Fruit fly (Drosophila melanogaster): ENCODE measurements around the gene CG10185.
A peak's percentile ranks its signal among the peaks of the same experiment; 100 is the strongest.

CG10185 gene

DNA sequence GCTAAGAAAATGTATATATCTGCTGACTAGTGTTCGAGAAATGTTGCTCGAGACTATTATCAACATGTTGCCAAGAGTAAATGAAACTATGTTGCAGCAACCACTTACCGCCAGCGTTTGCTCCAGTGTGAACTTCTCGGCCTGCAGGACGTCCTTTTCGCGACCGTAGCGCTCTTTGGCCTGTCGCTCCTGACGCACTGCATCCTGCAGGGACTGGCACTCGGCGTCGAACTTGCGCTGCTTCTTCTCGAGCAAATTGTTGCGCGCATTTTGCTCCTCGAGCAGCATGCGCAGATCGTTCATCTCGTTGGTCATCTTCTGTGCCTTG lies 5.2 kb upstream of the CG10185 start:
- no peak for TF ChIP-seq Gug (GFP tag; IDR thresholded peaks at IDR 0.05)
- TF ChIP-seq CG16779 (tag; optimal IDR thresholded peaks at IDR 0.05) = peak; percentile 9
- peak; percentile 24 for TF ChIP-seq CG32006 (GFP tag; optimal IDR thresholded peaks at IDR 0.05)
- peak; percentile 53 for TF ChIP-seq dsx (GFP tag; optimal IDR thresholded peaks at IDR 0.05; ENCODE audit: poor library complexity, severe bottlenecking)
- TF ChIP-seq fd85E (GFP tag; optimal IDR thresholded peaks at IDR 0.05) = no peak
- no peak for TF ChIP-seq Eip93F (GFP tag; optimal IDR thresholded peaks at IDR 0.05)
- no peak for TF ChIP-seq OdsH (GFP tag; optimal IDR thresholded peaks at IDR 0.05)
- TF ChIP-seq CG6808 (GFP tag; optimal IDR thresholded peaks at IDR 0.05) = peak; percentile 0
- no peak for TF ChIP-seq CG10631 (GFP tag; optimal IDR thresholded peaks at IDR 0.05)
- TF ChIP-seq CG7368 (GFP tag; optimal IDR thresholded peaks at IDR 0.05) = no peak
- TF ChIP-seq CG11294 (GFP tag; IDR thresholded peaks at IDR 0.05) = no peak
- TF ChIP-seq CG15336 (GFP tag; IDR thresholded peaks at IDR 0.05) = no peak

dm6 chr3R:16071689-16072580 lies 4.5 kb upstream of the CG10185 start:
- TF ChIP-seq lz (GFP tag; optimal IDR thresholded peaks at IDR 0.05) = peak; percentile 70
- TF ChIP-seq topi (GFP tag; optimal IDR thresholded peaks at IDR 0.05) = peak; percentile 73
- TF ChIP-seq dsx (GFP tag; optimal IDR thresholded peaks at IDR 0.05; ENCODE audit: poor library complexity, severe bottlenecking) = peak; percentile 95
- peak; percentile 72 for TF ChIP-seq CG6808 (GFP tag; optimal IDR thresholded peaks at IDR 0.05)
- peak; percentile 90 for TF ChIP-seq CG3919 (GFP tag; optimal IDR thresholded peaks at IDR 0.05)
- TF ChIP-seq ss (GFP tag; optimal IDR thresholded peaks at IDR 0.05) = peak; percentile 61 to 73
- no peak for TF ChIP-seq dac (GFP tag; optimal IDR thresholded peaks at IDR 0.05)
- no peak for TF ChIP-seq Hr38 (GFP tag; optimal IDR thresholded peaks at IDR 0.05)
- no peak for TF ChIP-seq CG4318 (GFP tag; optimal IDR thresholded peaks at IDR 0.05)
- no peak for TF ChIP-seq Smox (GFP tag; optimal IDR thresholded peaks at IDR 0.05)
- TF ChIP-seq CG8632 (GFP tag; optimal IDR thresholded peaks at IDR 0.05) = peak; percentile 92
- peak; percentile 33 for TF ChIP-seq Hr39 (GFP tag; optimal IDR thresholded peaks at IDR 0.05)
- peak; percentile 87 for TF ChIP-seq Lpt (GFP tag; optimal IDR thresholded peaks at IDR 0.05)
- TF ChIP-seq esn (GFP tag; optimal IDR thresholded peaks at IDR 0.05) = peak; percentile 83
- TF ChIP-seq Sox14 (GFP tag; optimal IDR thresholded peaks at IDR 0.05) = peak; percentile 81
- TF ChIP-seq acj6 (GFP tag; optimal IDR thresholded peaks at IDR 0.05) = peak; percentile 90
- TF ChIP-seq CG7368 (GFP tag; optimal IDR thresholded peaks at IDR 0.05) = peak; percentile 86
- peak; percentile 89 for TF ChIP-seq OdsH (GFP tag; optimal IDR thresholded peaks at IDR 0.05)
- peak; percentile 84 for TF ChIP-seq pdm3 (GFP tag; optimal IDR thresholded peaks at IDR 0.05)
- TF ChIP-seq fd85E (GFP tag; optimal IDR thresholded peaks at IDR 0.05) = no peak
- peak; percentile 26 for TF ChIP-seq Sox15 (GFP tag; optimal IDR thresholded peaks at IDR 0.05)
- no peak for TF ChIP-seq CG1621 (tag; optimal IDR thresholded peaks at IDR 0.05)
- TF ChIP-seq Eip93F (GFP tag; optimal IDR thresholded peaks at IDR 0.05) = no peak
- TF ChIP-seq svp (GFP tag) = no peak
- TF ChIP-seq vri (GFP tag; optimal IDR thresholded peaks at IDR 0.05) = no peak
- TF ChIP-seq Hr4 (GFP tag; optimal IDR thresholded peaks at IDR 0.05) = peak; percentile 78
- TF ChIP-seq Sox102F (GFP tag; optimal IDR thresholded peaks at IDR 0.05) = peak; percentile 75
- peak; percentile 0 for TF ChIP-seq CG11902 (GFP tag; optimal IDR thresholded peaks at IDR 0.05)
- TF ChIP-seq CG10669 (GFP tag; optimal IDR thresholded peaks at IDR 0.05) = peak; percentile 73
- TF ChIP-seq Met (GFP tag; optimal IDR thresholded peaks at IDR 0.05) = no peak
- TF ChIP-seq salr (GFP tag; optimal IDR thresholded peaks at IDR 0.05) = peak in 1 of 2 experiments; percentile 87
- TF ChIP-seq CG9139 (GFP tag; optimal IDR thresholded peaks at IDR 0.05) = no peak
- peak; percentile 83 for TF ChIP-seq CG3032 (tag; optimal IDR thresholded peaks at IDR 0.05)
- TF ChIP-seq Eip78C (GFP tag) = peak; percentile 98
- peak; percentile 91 for TF ChIP-seq achi (GFP tag; optimal IDR thresholded peaks at IDR 0.05)
- TF ChIP-seq fkh (GFP tag; optimal IDR thresholded peaks at IDR 0.05) = no peak
- TF ChIP-seq CG32006 (GFP tag; optimal IDR thresholded peaks at IDR 0.05) = no peak
- TF ChIP-seq CG31627 (GFP tag; optimal IDR thresholded peaks at IDR 0.05) = peak; percentile 61
- no peak for TF ChIP-seq CG16779 (tag; optimal IDR thresholded peaks at IDR 0.05)
- no peak for TF ChIP-seq Ets21C (GFP tag; optimal IDR thresholded peaks at IDR 0.05)
- TF ChIP-seq CG6792 (GFP tag; optimal IDR thresholded peaks at IDR 0.05) = peak; percentile 85
- TF ChIP-seq CG34406 (GFP tag; optimal IDR thresholded peaks at IDR 0.05) = peak; percentile 86
- peak; percentile 89 for TF ChIP-seq eg (GFP tag; IDR thresholded peaks at IDR 0.05)
- TF ChIP-seq CG8319 (GFP tag; optimal IDR thresholded peaks at IDR 0.05) = peak; percentile 70

Data from whole organism, prepupa.